Fruit fly (Drosophila melanogaster): ENCODE results near the gene Mcm10.

Gene Mcm10

DNA sequence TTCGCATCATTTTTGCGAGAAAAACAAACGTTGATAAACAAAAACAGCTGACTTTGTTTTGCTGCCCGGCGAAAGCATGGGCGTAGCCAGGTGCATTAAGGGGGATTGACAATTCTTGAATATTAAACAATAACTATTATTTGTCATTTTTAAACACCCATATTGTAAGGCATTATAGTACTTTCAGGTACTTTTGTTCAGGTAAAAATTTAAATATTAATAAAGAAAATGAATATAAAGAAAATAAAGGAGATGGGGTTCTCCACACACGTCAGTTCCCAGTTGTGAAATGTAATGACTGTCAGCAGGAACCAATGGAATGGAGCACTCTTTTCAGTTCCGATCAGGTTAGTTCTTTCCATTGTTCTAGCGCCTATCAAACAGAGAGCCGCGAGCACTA lies 21.2 kb upstream of the Mcm10 start, which contains the start of the genes Coq3 and Pld3 (continued):
- TF ChIP-seq CG6791 (GFP tag; IDR thresholded peaks at IDR 0.05; ENCODE audit: partially characterized antibody) (no peak), tin (GFP tag; optimal IDR thresholded peaks at IDR 0.05) (peak; percentile 87), CG31365 (tag; optimal IDR thresholded peaks at IDR 0.05) (peak; percentile 9), CG2678 (tag; optimal IDR thresholded peaks at IDR 0.05) (peak; percentile 90), CG14014 (GFP tag; IDR thresholded peaks at IDR 0.05) (peak; percentile 81), ato (GFP tag; IDR thresholded peaks at IDR 0.05; ENCODE audit: partially characterized antibody) (no peak), CG42726 (GFP tag; IDR thresholded peaks at IDR 0.05; ENCODE audit: partially characterized antibody) (no peak), CG15696 (tag; optimal IDR thresholded peaks at IDR 0.05) (peak; percentile 77), tx (GFP tag; optimal IDR thresholded peaks at IDR 0.05) (peak; percentile 62), CG2875 (GFP tag; optimal IDR thresholded peaks at IDR 0.05) (peak; percentile 71), ftz-f1 (GFP tag; optimal IDR thresholded peaks at IDR 0.05) (no peak), jumu (GFP tag; optimal IDR thresholded peaks at IDR 0.05) (peak; percentile 10), Hr39 (optimal IDR thresholded peaks at IDR 0.05) (no peak), NfI (GFP tag; optimal IDR thresholded peaks at IDR 0.05) (peak; percentile 84), Fer2 (tag; optimal IDR thresholded peaks at IDR 0.05) (peak; percentile 71), disco-r (GFP tag; optimal IDR thresholded peaks at IDR 0.05) (no peak), CG12155 (GFP tag; optimal IDR thresholded peaks at IDR 0.05) (peak; percentile 88), CG4360 (GFP tag; IDR thresholded peaks at IDR 0.05) (peak; percentile 56; the same call in 1 of the 2 replicates), CG18011 (GFP tag; optimal IDR thresholded peaks at IDR 0.05) (peak; percentile 76), CG33213 (GFP tag; optimal IDR thresholded peaks at IDR 0.05) (peak; percentile 57), CG14965 (GFP tag; optimal IDR thresholded peaks at IDR 0.05; ENCODE audit: borderline replicate concordance) (no peak), Ptx1 (GFP tag; IDR thresholded peaks at IDR 0.05) (peak; percentile 83), ara (GFP tag; IDR thresholded peaks at IDR 0.05) (peak; percentile 79), CG11093 (GFP tag; IDR thresholded peaks at IDR 0.05) (peak; percentile 68), gcm2 (GFP tag; optimal IDR thresholded peaks at IDR 0.05) (no peak), fd102C (GFP tag; optimal IDR thresholded peaks at IDR 0.05) (no peak), CG18619 (GFP tag; optimal IDR thresholded peaks at IDR 0.05) (peak; percentile 73), Mes4 (GFP tag; optimal IDR thresholded peaks at IDR 0.05) (peak; percentile 23), CG13123 (GFP tag; optimal IDR thresholded peaks at IDR 0.05) (peak; percentile 57), knrl (GFP tag; IDR thresholded peaks at IDR 0.05; ENCODE audit: partially characterized antibody) (no peak), Rx (GFP tag; IDR thresholded peaks at IDR 0.05) (no peak; the same call in none of the 2 replicates), CG3995 (GFP tag; optimal IDR thresholded peaks at IDR 0.05) (peak; percentile 77), vfl (GFP tag; optimal IDR thresholded peaks at IDR 0.05) (peak; percentile 74), hb (GFP tag; IDR thresholded peaks at IDR 0.05; ENCODE audit: partially characterized antibody) (no peak), sens (GFP tag) (peak; percentile 96), jing (GFP tag; optimal IDR thresholded peaks at IDR 0.05) (no peak), CG31224 (GFP tag; IDR thresholded peaks at IDR 0.05) (peak; percentile 60; the same call in 1 of the 2 replicates), rib (GFP tag; IDR thresholded peaks at IDR 0.05) (peak; percentile 63), zfh2 (GFP tag; optimal IDR thresholded peaks at IDR 0.05) (peak; percentile 83), Xbp1 (GFP tag; optimal IDR thresholded peaks at IDR 0.05) (peak; percentile 87), prd (optimal IDR thresholded peaks at IDR 0.05) (no peak), prd (GFP tag; IDR thresholded peaks at IDR 0.05) (peak; percentile 85), amos (GFP tag; IDR thresholded peaks at IDR 0.05; ENCODE audit: partially characterized antibody) (no peak), chm (GFP tag; IDR thresholded peaks at IDR 0.05) (peak; percentile 72), CG13424 (tag; optimal IDR thresholded peaks at IDR 0.05) (peak; percentile 85), CG9797 (GFP tag; optimal IDR thresholded peaks at IDR 0.05) (no peak), CG6272 (GFP tag; IDR thresholded peaks at IDR 0.05) (0 out of 2 replicates have a peak, but pooled peaks have one; percentile 44), grau (tag; optimal IDR thresholded peaks at IDR 0.05) (peak; percentile 83), H15 (GFP tag; IDR thresholded peaks at IDR 0.05) (peak; percentile 70; the same call in 2 of the 3 replicates), Taf1 (GFP tag; IDR thresholded peaks at IDR 0.05) (no peak), CG14860 (GFP tag; IDR thresholded peaks at IDR 0.05; ENCODE audit: partially characterized antibody) (no peak)
